Fruit fly (Drosophila melanogaster) Kc167 (cell line): Measurements from ENCODE around the gene CG4942.

Experiments used
- Myc ChIP-seq: fragments of >200 bp; optimal IDR thresholded peaks from 2 replicates; lab custom pipeline; 2017; ENCODE audit warnings: missing external identifiers
- h ChIP-seq: fragments of >200 bp; optimal IDR thresholded peaks from 3 replicates; lab custom pipeline; 2018; ENCODE audit warnings: missing external identifiers
- insv ChIP-seq: fragments of >200 bp; optimal IDR thresholded peaks from 3 replicates; lab custom pipeline; 2018; ENCODE audit warnings: missing external identifiers
- psq ChIP-seq: fragments of >200 bp; optimal IDR thresholded peaks from 2 replicates; lab custom pipeline; 2017; ENCODE audit warnings: missing external identifiers

dm6 chr3L:9061449-9061848 lies 11.5 kb upstream of the CG4942 start:
- TF ChIP-seq psq (no peak), Myc (lab: Kevin White, UChicago) (no peak), insv (lab: Kevin White, UChicago) (no peak), h (lab: Kevin White, UChicago) (no peak)
